Worm (Caenorhabditis elegans) whole organism, midembryonic: Measurements from ENCODE around the gene F42G2.2.

Experiments
- T22C8.4 ChIP-seq: fragments of 200-800 bp; sonication (Bioruptor generic); IDR thresholded peaks from 2 replicates; pipeline ENCODE4 v1.3.6; 2022; ENCODE audit warnings: missing genetic modification characterization, missing compliant biosample characterization
- cog-1 ChIP-seq: sonication (generic microtip); optimal IDR thresholded peaks from 2 replicates; lab custom pipeline; 2016; ENCODE audit warnings: missing genetic modification characterization, missing compliant biosample characterization
- flt-1 ChIP-seq: fragments of 200-800 bp; sonication (Bioruptor generic); IDR thresholded peaks from 2 replicates; pipeline ENCODE4 v1.3.6; 2022; ENCODE audit warnings: missing genetic modification characterization, missing compliant biosample characterization
- med-1 ChIP-seq: sonication (generic microtip); optimal IDR thresholded peaks from 2 replicates; lab custom pipeline; 2017; ENCODE audit warnings: missing genetic modification characterization, mild to moderate bottlenecking, missing compliant biosample characterization, antibody characterized with exemption, missing genetic modification reagents; ENCODE audit not compliant: insufficient read depth
- ref-1 ChIP-seq: fragments of 200-800 bp; sonication (Bioruptor generic); conservative IDR thresholded peaks from 2 replicates; pipeline ENCODE4 v1.3.6; 2022; ENCODE audit warnings: missing genetic modification reagents, missing genetic modification characterization, missing compliant biosample characterization
- tab-1 ChIP-seq: fragments of 200-800 bp; sonication (Bioruptor generic); IDR thresholded peaks from 2 replicates; pipeline ENCODE4 v1.3.6; 2022; ENCODE audit warnings: missing genetic modification characterization, missing compliant biosample characterization
- ztf-23 ChIP-seq: fragments of 200-800 bp; sonication (Bioruptor generic); IDR thresholded peaks from 2 replicates; pipeline ENCODE4 v1.3.6; 2022; ENCODE audit warnings: missing genetic modification reagents, missing genetic modification characterization, missing compliant biosample characterization
- ztf-29 ChIP-seq: fragments of 200-800 bp; sonication (Bioruptor generic); IDR thresholded peaks from 2 replicates; pipeline ENCODE4 v1.3.6; 2022; ENCODE audit warnings: missing genetic modification reagents, missing genetic modification characterization, missing compliant biosample characterization

F42G2.2 gene

ce11 chrII:2468885-2469284 lies 46.9 kb downstream of the F42G2.2 start:
- TF ChIP-seq tab-1 (GFP tag; lab: Robert Waterston, UW) (no peak), cog-1 (no peak), T22C8.4 (peak; percentile 70)

ce11 chrII:2473270-2473669 lies 51.3 kb downstream of the F42G2.2 start, which contains the start of gene tsr-1:
Gene tsr-1, minus strand, starts transcription at chrII:2473370.
- TF ChIP-seq ztf-29, result no peak
- TF ChIP-seq ref-1 (GFP tag; lab: Robert Waterston, UW), result no peak
- TF ChIP-seq flt-1, result no peak
- TF ChIP-seq med-1 (GFP tag; lab: Kevin White, UChicago), result no peak
- no peak for TF ChIP-seq T22C8.4
- TF ChIP-seq tab-1 (GFP tag; lab: Robert Waterston, UW), result no peak
- TF ChIP-seq cog-1, result no peak
- no peak for TF ChIP-seq ztf-23 (GFP tag; lab: Robert Waterston, UW)
